Worm (Caenorhabditis elegans): ENCODE measurements around the gene hex-2.
A peak's percentile ranks its signal among the peaks of the same experiment; 100 is the strongest.

hex-2 gene

DNA sequence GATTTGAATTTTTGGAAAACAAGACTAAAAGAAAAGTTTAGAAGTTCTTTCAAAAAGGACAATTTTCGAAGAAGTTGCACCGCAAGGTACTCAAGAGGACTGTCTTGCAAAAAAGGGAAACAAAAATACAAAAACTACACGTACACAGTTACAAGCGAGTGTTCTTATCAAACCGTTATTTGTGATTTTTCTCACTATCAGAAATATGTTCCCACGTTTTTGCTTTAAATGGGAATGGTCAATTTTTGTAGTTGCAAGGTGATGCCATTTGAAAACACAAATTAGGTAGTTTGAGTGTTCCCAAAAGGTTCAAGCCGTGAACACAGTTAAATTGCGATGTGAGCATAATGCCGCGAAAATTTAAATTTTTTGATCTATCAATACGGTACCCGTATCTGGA is 41.9 kb downstream of the hex-2 start:
- no peak for TF ChIP-seq rec-8 (tag; optimal IDR thresholded peaks at IDR 0.05)
- TF ChIP-seq die-1 (tag; optimal IDR thresholded peaks at IDR 0.05), result no peak
- no peak for TF ChIP-seq F55B11.4 (tag; optimal IDR thresholded peaks at IDR 0.05; ENCODE audit: borderline replicate concordance, insufficient read depth)
- TF ChIP-seq pbrm-1 (GFP tag; IDR thresholded peaks at IDR 0.05), result no peak
- TF ChIP-seq nhr-120 (GFP tag; IDR thresholded peaks at IDR 0.05), result no peak
- TF ChIP-seq nhr-90 (tag; optimal IDR thresholded peaks at IDR 0.05), result no peak
- TF ChIP-seq ztf-6 (GFP tag; IDR thresholded peaks at IDR 0.05), result no peak
- no peak for TF ChIP-seq K12H6.12 (tag; optimal IDR thresholded peaks at IDR 0.05)

DNA sequence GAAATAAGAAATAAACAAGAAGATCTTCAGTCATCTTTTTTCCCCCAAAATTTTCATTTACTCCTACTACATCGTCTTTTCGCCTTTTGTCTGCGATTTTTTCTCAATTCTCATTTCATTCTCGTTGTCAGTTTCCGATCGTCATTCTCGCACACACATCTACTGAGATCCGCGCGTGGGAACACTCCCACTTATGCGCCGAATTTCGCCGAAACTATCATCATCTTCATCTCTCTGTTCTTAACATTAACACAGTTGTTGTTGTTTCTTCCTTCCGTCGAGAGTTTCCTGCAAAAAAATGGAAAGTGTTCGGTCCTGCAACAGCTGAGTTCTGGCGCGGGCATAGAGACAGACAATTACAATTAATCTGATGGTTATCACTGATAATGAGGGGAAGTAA is 43.3 kb downstream of the hex-2 start:
- TF ChIP-seq D2030.7 (GFP tag; IDR thresholded peaks at IDR 0.05) (no peak), F39B2.1 (GFP tag; IDR thresholded peaks at IDR 0.05) (no peak), F37B4.10 (GFP tag; IDR thresholded peaks at IDR 0.05) (no peak), somi-1 (GFP tag; optimal IDR thresholded peaks at IDR 0.05) (peak; percentile 57), hsf-1 (GFP tag; IDR thresholded peaks at IDR 0.05) (no peak)

- TF ChIP-seq hsf-1 (GFP tag; IDR thresholded peaks at IDR 0.05), result no peak
- peak; percentile 45 for TF ChIP-seq ama-1 (optimal IDR thresholded peaks at IDR 0.05)
- TF ChIP-seq ama-1 (GFP tag; optimal IDR thresholded peaks at IDR 0.05), result no peak
- TF ChIP-seq aptf-3 (GFP tag; IDR thresholded peaks at IDR 0.05), result 0 out of 2 replicates have a peak, but pooled peaks have one; percentile 17
- TF ChIP-seq tbx-9 (tag; optimal IDR thresholded peaks at IDR 0.05; ENCODE audit: borderline replicate concordance), result no peak
These were observed 45.7 kb downstream of the hex-2 start, which contains the start of gene clec-1 for ce11 chrV:5699835-5700441. Gene clec-1 (plus strand): TSS chrV:5700154.

- TF ChIP-seq ama-1 (optimal IDR thresholded peaks at IDR 0.05) (no peak), ama-1 (GFP tag; optimal IDR thresholded peaks at IDR 0.05) (no peak), ZK185.1 (tag; optimal IDR thresholded peaks at IDR 0.05; ENCODE audit: poor library complexity, severe bottlenecking) (peak; percentile 39), Y53G8AR.9 (GFP tag; conservative IDR thresholded peaks at IDR 0.05) (0 out of 2 replicates have a peak, but pooled peaks have one; percentile 19)
These were observed 46.9 kb downstream of the hex-2 start for ce11 chrV:5701106-5701505.

DNA sequence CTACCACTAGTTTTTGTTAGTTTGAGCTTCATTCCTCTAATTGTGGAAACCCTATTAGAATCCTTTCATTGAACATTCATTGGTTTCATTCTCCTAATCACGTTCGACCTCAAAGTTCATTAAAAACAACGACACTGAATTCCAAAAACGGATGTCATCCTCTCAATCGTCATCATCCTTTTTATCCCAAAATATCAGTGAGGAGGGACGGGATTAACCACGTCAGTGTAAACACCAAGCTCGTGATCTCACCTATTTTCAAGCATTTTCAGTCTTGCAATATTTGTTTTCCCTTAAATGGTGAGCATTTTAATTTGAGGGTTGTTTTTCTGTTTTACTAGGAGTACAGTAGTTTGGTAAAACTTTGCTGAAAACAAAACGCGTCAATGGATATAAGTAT is 50.2 kb downstream of the hex-2 start:
- TF ChIP-seq nhr-80 (tag; optimal IDR thresholded peaks at IDR 0.05) (no peak), B0261.1 (tag; optimal IDR thresholded peaks at IDR 0.05) (no peak), dpff-1 (tag; optimal IDR thresholded peaks at IDR 0.05) (no peak), snpc-3.4 (tag; optimal IDR thresholded peaks at IDR 0.05) (no peak), akir-1 (GFP tag; optimal IDR thresholded peaks at IDR 0.05) (no peak), athp-1 (tag; optimal IDR thresholded peaks at IDR 0.05) (no peak), cebp-1 (GFP tag; IDR thresholded peaks at IDR 0.05) (no peak), cebp-1 (tag; optimal IDR thresholded peaks at IDR 0.05) (no peak), lir-1 (GFP tag; conservative IDR thresholded peaks at IDR 0.05) (no peak), gei-17 (GFP tag; optimal IDR thresholded peaks at IDR 0.05) (no peak)

- TF ChIP-seq F52B5.7 (tag; optimal IDR thresholded peaks at IDR 0.05), result no peak
- no peak for TF ChIP-seq mes-4 (tag; optimal IDR thresholded peaks at IDR 0.05)
- TF ChIP-seq unc-130 (GFP tag; optimal IDR thresholded peaks at IDR 0.05), result no peak
- TF ChIP-seq F23B12.7 (tag; optimal IDR thresholded peaks at IDR 0.05; ENCODE audit: insufficient read depth), result no peak
- no peak for TF ChIP-seq madf-3 (GFP tag; IDR thresholded peaks at IDR 0.05)
- TF ChIP-seq F37B4.10 (GFP tag; IDR thresholded peaks at IDR 0.05), result no peak
- no peak for TF ChIP-seq ceh-91 (GFP tag; IDR thresholded peaks at IDR 0.05)
- no peak for TF ChIP-seq nhr-179 (tag; optimal IDR thresholded peaks at IDR 0.05)
- no peak for TF ChIP-seq let-607 (tag; optimal IDR thresholded peaks at IDR 0.05)
- no peak for TF ChIP-seq snpc-1.1 (tag; optimal IDR thresholded peaks at IDR 0.05; ENCODE audit: insufficient read depth)
- no peak for TF ChIP-seq Y95B8A.8 (GFP tag; IDR thresholded peaks at IDR 0.05)
- no peak for TF ChIP-seq ztf-28 (GFP tag; IDR thresholded peaks at IDR 0.05)
These were observed 51.3 kb downstream of the hex-2 start, which contains the start of gene peli-1 for ce11 chrV:5705510-5705909. Gene peli-1 (plus strand): TSS chrV:5705810.
